Worm (Caenorhabditis elegans): Measurements from ENCODE around the gene srw-4.

DNA sequence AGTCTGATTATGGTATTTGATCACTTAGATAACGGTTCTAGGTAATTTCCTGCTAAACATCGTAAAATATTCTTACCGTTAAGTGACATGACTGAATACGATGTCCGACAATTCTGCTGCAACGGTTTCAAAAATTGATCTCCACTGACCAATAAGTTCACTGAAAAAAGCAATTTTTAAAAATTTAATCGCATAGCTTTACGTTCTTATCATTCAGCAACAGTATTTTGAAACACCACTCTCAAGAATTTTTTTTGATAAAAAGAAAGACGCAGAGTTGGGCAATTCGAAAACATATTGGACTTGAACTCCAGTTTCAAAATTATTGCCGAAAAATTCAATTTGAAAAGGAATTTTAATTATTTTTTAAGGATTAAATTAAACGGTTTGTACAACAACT, 39.0 kb upstream of the srw-4 start, which contains the start of gene C31B8.12:
- TF ChIP-seq nhr-76 (tag; optimal IDR thresholded peaks at IDR 0.05) (no peak), ama-1 (optimal IDR thresholded peaks at IDR 0.05) (no peak), daf-12 (tag; optimal IDR thresholded peaks at IDR 0.05) (no peak), ceh-28 (tag; optimal IDR thresholded peaks at IDR 0.05) (no peak)

Data from whole organism, L3 larva.